Worm (Caenorhabditis elegans): ENCODE data around the gene K12D12.5.

ce11 chrII:11839116-11839515 lies 21.7 kb upstream of the K12D12.5 start:
- TF ChIP-seq lin-26 (GFP tag; IDR thresholded peaks at IDR 0.05) (no peak), madf-6 (GFP tag; IDR thresholded peaks at IDR 0.05) (no peak)

Measured in whole organism, young adult.